Worm (Caenorhabditis elegans) whole organism, dauer: ENCODE measurements around the gene Y54G11A.9.
"Not testable (repeated sequence)": the region's sequence is repeated elsewhere in the genome, so short reads cannot be mapped to it uniquely, and the experiment has no call there.

Source experiments
- unc-62 ChIP-seq: sonication (generic microtip); optimal IDR thresholded peaks from 2 replicates; lab custom pipeline; 2017; ENCODE audit warnings: missing biosample characterization, missing genetic modification reagents, missing genetic modification characterization

Gene Y54G11A.9

ce11 chrII:14346243-14346642 lies at the start of gene Y54G11A.9:
TSS of gene Y54G11A.9 (minus strand) at chrII:14346438.
- not testable (repeated sequence) for TF ChIP-seq unc-62

- no peak for TF ChIP-seq unc-62
These were observed 47.5 kb upstream of the Y54G11A.9 start for ce11 chrII:14393766-14394165.

DNA sequence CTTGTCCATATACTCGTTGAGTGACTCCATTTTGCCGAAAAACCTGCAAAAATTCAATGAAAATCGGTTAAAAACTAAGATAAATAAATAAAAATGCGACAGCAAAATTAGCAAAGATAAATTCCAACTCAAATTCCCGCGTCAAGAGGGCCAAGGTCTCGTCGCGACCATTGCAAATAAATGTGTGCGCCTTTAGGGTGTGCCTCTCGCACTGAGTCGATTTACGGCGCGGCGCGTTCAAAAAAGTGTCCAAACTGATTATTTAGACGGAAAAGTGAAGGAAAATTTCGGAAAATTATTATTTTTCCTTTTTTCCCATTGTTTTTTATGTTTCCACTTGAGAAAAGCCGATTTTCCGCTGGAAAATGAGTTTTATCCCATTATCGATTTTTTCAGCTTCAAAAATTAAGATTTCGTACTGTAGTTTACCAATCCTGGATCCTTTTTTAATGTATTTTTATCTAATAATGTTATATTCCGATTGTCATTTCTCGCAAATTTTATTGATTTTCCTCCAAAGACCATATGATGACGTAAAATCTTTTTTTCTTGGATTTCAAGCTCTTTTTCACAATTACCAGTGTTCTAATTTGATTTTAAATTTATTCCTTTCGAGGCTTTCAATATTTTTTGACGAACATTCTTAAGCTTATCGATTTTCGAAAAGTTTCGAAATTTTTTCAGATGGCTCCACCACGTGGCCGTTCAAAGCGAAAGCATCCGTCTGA lies 44.0 kb upstream of the Y54G11A.9 start, which contains the start of the genes kbp-3 and nurf-1:
Gene kbp-3 (minus strand): TSS at position 43 of the 728 bp plus-strand sequence.
Gene nurf-1 (plus strand): TSS at position 678 of the 728 bp plus-strand sequence.
- TF ChIP-seq unc-62 = no peak

DNA sequence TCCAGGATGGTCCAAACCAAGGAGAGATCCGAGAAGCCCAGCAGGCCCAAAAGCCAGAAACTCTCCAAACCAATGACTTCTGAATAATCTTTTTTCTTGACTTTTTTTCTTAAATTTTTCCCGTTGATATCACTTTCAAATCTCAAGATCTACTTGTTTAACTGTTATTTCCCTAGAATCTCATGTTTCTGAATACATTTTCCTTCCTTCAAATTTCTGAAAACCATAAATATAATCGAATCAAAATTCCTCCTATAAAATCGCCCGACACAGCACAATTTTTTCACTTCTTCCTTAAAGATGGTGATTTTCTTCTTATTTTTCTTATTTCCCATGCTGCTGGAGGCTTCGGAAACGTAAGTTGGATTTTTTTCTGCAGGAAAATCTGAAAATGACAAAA lies 42.0 kb upstream of the Y54G11A.9 start, which contains the start of gene F26H11.8:
Gene F26H11.8 (plus strand): TSS at position 301 of the 400 bp plus-strand sequence.
- no peak for TF ChIP-seq unc-62

- TF ChIP-seq unc-62 = no peak
These were observed 37.4 kb upstream of the Y54G11A.9 start, which contains the start of gene mes-2 for ce11 chrII:14383644-14384043. TSS of gene mes-2 (plus strand) at chrII:14383973.

DNA sequence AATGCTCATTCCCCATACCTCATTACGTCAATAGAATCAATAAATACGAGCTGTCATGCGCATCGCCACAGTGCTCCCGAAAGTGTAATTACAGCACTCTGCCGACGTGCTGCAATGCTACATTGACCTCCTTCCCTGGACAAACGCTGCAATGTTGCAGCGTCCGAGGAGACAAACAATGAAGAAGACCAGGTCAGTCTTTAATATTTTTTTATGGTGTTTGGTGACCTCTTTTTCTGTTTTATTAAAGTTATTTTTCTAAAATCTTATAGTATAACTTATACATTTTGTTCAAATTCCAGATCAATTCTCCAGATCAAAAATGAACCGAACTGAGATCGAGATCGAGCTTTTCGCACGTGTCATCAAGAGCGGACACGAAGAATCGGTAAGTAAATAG lies 35.2 kb upstream of the Y54G11A.9 start, which contains the start of gene sdz-26:
Gene sdz-26 (plus strand): TSS at position 301 of the 400 bp plus-strand sequence.
- no peak for TF ChIP-seq unc-62

DNA sequence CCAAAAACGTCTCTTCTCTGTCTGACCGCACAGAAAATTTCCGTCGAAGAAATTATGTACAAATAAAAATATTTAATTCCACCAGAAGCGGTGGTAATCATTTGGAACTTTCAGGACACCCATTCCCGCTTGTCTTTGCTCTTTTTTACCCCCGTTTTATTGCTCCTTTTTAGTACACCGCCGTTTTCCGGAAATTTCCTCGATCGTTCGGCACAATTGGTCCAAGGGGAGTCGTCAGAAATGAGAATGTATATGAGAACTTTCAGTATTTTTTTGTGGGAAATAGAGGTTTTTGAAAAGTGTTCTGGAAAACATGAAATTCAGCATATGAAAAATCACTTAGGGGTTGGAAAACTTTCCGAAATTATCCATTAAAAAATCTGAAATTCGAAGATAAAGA lies 34.5 kb upstream of the Y54G11A.9 start:
- TF ChIP-seq unc-62 = no peak

DNA sequence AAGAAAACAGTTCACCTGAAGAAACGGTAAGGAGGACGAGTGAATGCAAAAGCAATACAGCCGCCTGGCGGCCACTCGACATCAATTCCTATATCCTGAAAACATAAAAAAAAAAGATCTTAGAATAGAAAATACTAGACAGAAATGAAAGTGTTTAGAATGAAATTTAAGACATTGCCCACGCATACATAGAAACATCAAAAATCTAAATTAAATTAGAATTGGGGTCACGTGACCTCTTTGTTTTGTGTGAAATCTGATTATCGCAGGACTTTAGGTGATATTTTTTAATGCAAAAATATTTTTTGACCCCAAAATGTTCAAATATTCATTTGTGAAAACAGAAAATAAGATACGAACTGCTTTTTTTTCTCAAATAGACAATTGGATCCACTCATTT lies 31.6 kb upstream of the Y54G11A.9 start, which contains the start of gene acr-20:
Gene acr-20 (minus strand): TSS at position 101 of the 400 bp plus-strand sequence.
- TF ChIP-seq unc-62 = no peak

DNA sequence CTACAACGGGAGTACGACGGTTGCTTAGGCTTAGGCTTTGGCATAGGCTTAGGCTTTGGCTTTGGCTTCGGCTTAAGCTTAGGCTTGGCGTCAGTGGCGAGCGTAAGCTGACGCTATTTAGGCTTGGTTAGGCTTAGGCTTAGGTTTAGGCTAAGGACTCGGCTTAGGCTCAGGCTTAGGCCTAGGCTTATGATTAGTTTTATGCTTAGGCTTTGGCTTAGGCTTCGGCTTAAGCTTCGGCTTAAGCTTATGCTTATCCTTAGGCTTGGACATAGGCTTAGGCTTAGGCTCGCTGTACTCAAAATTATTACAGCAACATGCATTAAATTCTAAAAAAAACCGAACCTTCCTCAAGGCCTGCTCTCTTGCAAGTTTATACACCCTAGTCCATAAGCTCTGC lies 28.4 kb upstream of the Y54G11A.9 start:
- no peak for TF ChIP-seq unc-62

- TF ChIP-seq unc-62 = no peak
These were observed 19.0 kb upstream of the Y54G11A.9 start, which contains the start of gene imb-2 for ce11 chrII:14365182-14365751. TSS of gene imb-2 (plus strand) at chrII:14365701.

DNA sequence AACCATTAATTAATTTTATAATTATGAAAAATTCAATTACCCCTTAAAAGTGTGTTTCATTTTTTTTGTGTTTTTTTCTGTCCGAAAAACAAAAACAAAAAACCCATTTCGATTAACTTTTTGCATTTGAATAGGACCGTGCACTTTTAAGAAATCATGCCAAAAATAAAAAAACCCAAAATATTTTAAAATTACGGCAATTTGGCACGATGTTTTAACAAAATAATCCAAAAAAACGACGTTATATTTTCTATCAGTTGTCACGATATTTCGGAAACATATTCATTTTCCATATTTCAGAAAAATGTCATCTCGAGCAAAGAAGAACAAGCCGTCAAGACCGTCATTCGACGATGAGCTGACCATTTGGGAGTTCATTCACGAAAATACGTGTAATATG lies 15.5 kb upstream of the Y54G11A.9 start, which contains the start of gene tebp-1:
Gene tebp-1 (plus strand): TSS at position 301 of the 400 bp plus-strand sequence.
- TF ChIP-seq unc-62 = no peak

ce11 chrII:14360675-14361074 lies 14.4 kb upstream of the Y54G11A.9 start:
- TF ChIP-seq unc-62 = no peak

- TF ChIP-seq unc-62 = no peak
These were observed 12.8 kb upstream of the Y54G11A.9 start for ce11 chrII:14359007-14359406.

DNA sequence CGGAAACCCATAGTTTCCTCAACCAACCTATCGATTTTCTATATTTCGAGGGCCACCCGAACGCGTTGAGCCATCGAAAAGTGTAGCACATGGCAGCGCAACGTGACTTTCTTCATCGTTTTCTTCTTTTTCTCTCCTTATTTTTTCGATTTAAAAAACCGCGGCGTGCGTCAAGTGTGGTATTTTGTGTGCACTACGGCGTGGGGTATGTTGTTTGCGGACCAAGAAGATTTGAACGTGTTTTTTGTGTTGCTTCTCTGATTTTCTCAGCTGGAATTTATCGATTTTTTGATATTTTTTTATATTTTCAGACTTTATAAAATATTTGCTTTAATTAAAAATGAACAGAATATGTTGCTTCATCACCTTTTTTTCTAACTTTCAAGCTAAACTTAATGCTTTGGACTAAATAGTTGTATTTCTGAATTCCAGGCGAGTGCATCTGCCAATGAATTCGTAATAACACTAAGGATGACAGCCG lies 11.7 kb upstream of the Y54G11A.9 start, which contains the start of the genes agl-1 and pfs-2:
Gene agl-1 (minus strand): TSS at position 178 of the 481 bp plus-strand sequence.
Gene pfs-2 (plus strand): TSS at position 431 of the 481 bp plus-strand sequence.
- TF ChIP-seq unc-62 = no peak

DNA sequence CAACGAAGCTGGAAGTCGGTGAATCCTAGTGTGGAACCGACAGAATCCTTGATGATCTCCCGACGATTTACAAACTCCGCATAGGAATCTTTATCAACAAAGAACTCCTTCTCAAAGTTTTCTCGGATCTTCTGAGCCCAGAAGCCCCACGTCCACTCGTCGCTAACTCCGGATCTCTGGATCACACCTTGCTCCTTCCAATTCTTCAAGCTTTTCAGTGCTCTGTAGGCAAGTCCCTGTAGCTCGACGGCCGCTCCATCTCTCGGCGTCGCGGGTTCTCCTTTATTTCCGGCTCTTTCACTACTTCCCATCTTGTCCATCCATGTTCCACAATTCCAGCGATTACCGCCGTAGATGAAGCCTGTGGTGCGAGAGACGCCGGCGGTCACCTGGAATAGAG lies 5.1 kb upstream of the Y54G11A.9 start:
- no peak for TF ChIP-seq unc-62

- TF ChIP-seq unc-62 = no peak
These were observed 4.5 kb upstream of the Y54G11A.9 start for ce11 chrII:14350768-14351167.

DNA sequence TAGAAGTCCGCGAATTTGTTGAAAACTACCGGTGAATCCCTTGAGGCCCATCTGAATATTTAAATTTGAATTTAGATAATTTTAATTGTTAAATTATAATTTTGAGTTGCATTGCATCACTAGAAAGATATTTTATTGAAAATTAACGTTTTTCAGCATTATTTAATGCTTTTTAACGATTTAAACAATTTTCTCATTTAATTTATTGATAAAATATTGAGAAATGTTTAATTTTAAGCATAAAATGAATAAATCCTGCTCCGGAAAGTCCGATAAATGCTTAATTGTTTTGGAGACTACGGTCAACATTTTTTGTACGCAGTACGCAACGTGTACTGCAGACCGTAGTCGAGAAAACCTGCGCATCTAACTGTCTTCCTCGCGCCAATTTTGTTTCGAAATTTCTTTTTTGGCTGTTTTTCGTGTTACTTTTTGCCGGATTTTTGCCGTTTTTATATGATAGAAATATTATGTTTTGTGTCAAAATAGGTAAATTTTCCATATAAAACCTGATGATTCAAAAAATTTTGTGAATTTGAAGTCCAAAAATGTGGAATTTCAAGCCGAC lies 3.2 kb upstream of the Y54G11A.9 start, which contains the start of the genes Y54G11A.17, lin-7 and elof-1:
Gene Y54G11A.17 (minus strand): TSS at position 51 of the 568 bp plus-strand sequence.
Gene lin-7 (minus strand): TSS at position 51 of the 568 bp plus-strand sequence.
Gene elof-1 (plus strand): TSS at position 383 of the 568 bp plus-strand sequence.
- no peak for TF ChIP-seq unc-62
